Worm (Caenorhabditis elegans) whole organism, L2 larva: Measurements from ENCODE around the gene lelo-3.

ENCODE experiments used
- F13H6.1 ChIP-seq: sonication (generic microtip); optimal IDR thresholded peaks from 2 replicates; lab custom pipeline; 2016; ENCODE audit warnings: missing genetic modification characterization, missing compliant biosample characterization
- R02D3.7 ChIP-seq: fragments of 150-350 bp; optimal IDR thresholded peaks from 2 replicates; lab custom pipeline; 2014; ENCODE audit warnings: missing biosample characterization, missing genetic modification characterization
- Y55F3AM.14 ChIP-seq: fragments of 200-800 bp; sonication (Bioruptor generic); optimal IDR thresholded peaks from 2 replicates; lab custom pipeline; 2018; ENCODE audit warnings: mild to moderate bottlenecking, missing genetic modification characterization, missing compliant biosample characterization
- ZK546.5 ChIP-seq: sonication (generic microtip); optimal IDR thresholded peaks from 2 replicates; lab custom pipeline; 2017; ENCODE audit warnings: missing biosample characterization, missing genetic modification characterization
- alr-1 ChIP-seq: fragments of 150-350 bp; optimal IDR thresholded peaks from 2 replicates; lab custom pipeline; 2014; ENCODE audit warnings: missing biosample characterization, missing genetic modification characterization
- aly-2 ChIP-seq: fragments of 150-350 bp; optimal IDR thresholded peaks from 2 replicates; lab custom pipeline; 2014; ENCODE audit warnings: missing biosample characterization, missing genetic modification characterization
- ama-1 ChIP-seq: fragments of 150-350 bp; optimal IDR thresholded peaks from 2 replicates; lab custom pipeline; 2018; ENCODE audit warnings: inconsistent platforms
- blmp-1 ChIP-seq: sonication (generic microtip); optimal IDR thresholded peaks from 2 replicates; lab custom pipeline; 2017; ENCODE audit warnings: missing genetic modification characterization, mild to moderate bottlenecking, missing compliant biosample characterization, antibody characterized with exemption, moderate library complexity; ENCODE audit not compliant: insufficient read depth
- ceh-16 ChIP-seq: fragments of 150-350 bp; optimal IDR thresholded peaks from 2 replicates; lab custom pipeline; 2014; ENCODE audit warnings: missing biosample characterization, missing genetic modification characterization
- ceh-82 ChIP-seq: fragments of 150-350 bp; optimal IDR thresholded peaks from 2 replicates; lab custom pipeline; 2014; ENCODE audit warnings: missing biosample characterization, missing genetic modification characterization
- crh-2 ChIP-seq: sonication (generic microtip); optimal IDR thresholded peaks from 2 replicates; lab custom pipeline; 2017; ENCODE audit warnings: missing biosample characterization, missing genetic modification characterization
- dmd-4 ChIP-seq: sonication (generic microtip); optimal IDR thresholded peaks from 2 replicates; lab custom pipeline; 2017; ENCODE audit warnings: missing biosample characterization, missing genetic modification characterization
- egl-27 ChIP-seq: sonication (generic microtip); optimal IDR thresholded peaks from 3 replicates; lab custom pipeline; 2017; ENCODE audit warnings: missing biosample characterization, missing genetic modification reagents, missing genetic modification characterization
- elt-3 ChIP-seq: sonication (generic microtip); optimal IDR thresholded peaks from 2 replicates; lab custom pipeline; 2017; ENCODE audit warnings: missing biosample characterization, missing genetic modification characterization
- fos-1 ChIP-seq: fragments of 150-350 bp; optimal IDR thresholded peaks from 2 replicates; lab custom pipeline; 2014; ENCODE audit warnings: missing biosample characterization, missing genetic modification characterization
- gmeb-1 ChIP-seq: fragments of 150-350 bp; optimal IDR thresholded peaks from 2 replicates; lab custom pipeline; 2014; ENCODE audit warnings: missing biosample characterization, missing genetic modification characterization
- lin-11 ChIP-seq: fragments of 150-350 bp; sonication (generic microtip); optimal IDR thresholded peaks from 2 replicates; lab custom pipeline; 2014; ENCODE audit warnings: missing biosample characterization, missing genetic modification characterization, inconsistent platforms, mixed read lengths
- lin-13 ChIP-seq: fragments of 150-350 bp; optimal IDR thresholded peaks from 2 replicates; lab custom pipeline; 2014; ENCODE audit warnings: missing biosample characterization, missing genetic modification reagents, missing genetic modification characterization
- lin-39 ChIP-seq: fragments of 150-350 bp; optimal IDR thresholded peaks from 2 replicates; lab custom pipeline; 2014; ENCODE audit warnings: missing biosample characterization, missing genetic modification reagents, missing genetic modification characterization
- lsy-2 ChIP-seq, 2 experiments: fragments of 150-350 bp in 1 of 2; sonication (generic microtip) in 1 of 2; optimal IDR thresholded peaks; 2 replicates each; lab custom pipeline; 2014 to 2017; ENCODE audit warnings: missing biosample characterization in 2 of 2, missing genetic modification characterization in 2 of 2
- mab-5 ChIP-seq: fragments of 150-350 bp; optimal IDR thresholded peaks from 2 replicates; lab custom pipeline; 2014; ENCODE audit warnings: missing biosample characterization, missing genetic modification characterization
- mbf-1 ChIP-seq: sonication (generic microtip); optimal IDR thresholded peaks from 2 replicates; lab custom pipeline; 2017; ENCODE audit warnings: missing biosample characterization, missing genetic modification characterization
- nhr-10 ChIP-seq: sonication (generic microtip); optimal IDR thresholded peaks from 2 replicates; lab custom pipeline; 2017; ENCODE audit warnings: missing biosample characterization, missing genetic modification characterization
- nhr-11 ChIP-seq: fragments of 150-350 bp; optimal IDR thresholded peaks from 2 replicates; lab custom pipeline; 2014; ENCODE audit warnings: missing biosample characterization, missing genetic modification characterization
- nhr-12 ChIP-seq: fragments of 150-350 bp; optimal IDR thresholded peaks from 2 replicates; lab custom pipeline; 2014; ENCODE audit warnings: missing biosample characterization, missing genetic modification characterization
- nhr-129 ChIP-seq: fragments of 150-350 bp; optimal IDR thresholded peaks from 2 replicates; lab custom pipeline; 2014; ENCODE audit warnings: missing biosample characterization, missing genetic modification characterization
- nhr-21 ChIP-seq: fragments of 150-350 bp; optimal IDR thresholded peaks from 2 replicates; lab custom pipeline; 2014; ENCODE audit warnings: missing biosample characterization, missing genetic modification characterization
- nhr-23 ChIP-seq: fragments of 150-350 bp; optimal IDR thresholded peaks from 2 replicates; lab custom pipeline; 2014; ENCODE audit warnings: missing biosample characterization, missing genetic modification reagents, missing genetic modification characterization
- nhr-237 ChIP-seq: fragments of 150-350 bp; optimal IDR thresholded peaks from 2 replicates; lab custom pipeline; 2014; ENCODE audit warnings: missing biosample characterization, missing genetic modification characterization
- nhr-25 ChIP-seq: fragments of 150-350 bp; sonication (generic microtip); optimal IDR thresholded peaks from 3 replicates; lab custom pipeline; 2014; ENCODE audit warnings: missing biosample characterization, missing genetic modification characterization
- nhr-6 ChIP-seq: fragments of 150-350 bp; optimal IDR thresholded peaks from 2 replicates; lab custom pipeline; 2014; ENCODE audit warnings: missing biosample characterization, missing genetic modification characterization
- nhr-77 ChIP-seq: fragments of 150-350 bp; optimal IDR thresholded peaks from 2 replicates; lab custom pipeline; 2014; ENCODE audit warnings: missing biosample characterization, missing genetic modification characterization
- peb-1 ChIP-seq: fragments of 150-350 bp; optimal IDR thresholded peaks from 2 replicates; lab custom pipeline; 2014; ENCODE audit warnings: missing biosample characterization, missing genetic modification characterization
- sem-4 ChIP-seq: fragments of 150-350 bp; optimal IDR thresholded peaks from 2 replicates; lab custom pipeline; 2014; ENCODE audit warnings: missing biosample characterization, missing genetic modification reagents, missing genetic modification characterization
- skn-1 ChIP-seq: sonication (generic microtip); optimal IDR thresholded peaks from 2 replicates; lab custom pipeline; 2017; ENCODE audit warnings: missing biosample characterization, missing genetic modification characterization
- sma-3 ChIP-seq: sonication (generic microtip); optimal IDR thresholded peaks from 2 replicates; lab custom pipeline; 2016; ENCODE audit warnings: missing genetic modification reagents, missing genetic modification characterization, missing compliant biosample characterization
- sma-9 ChIP-seq, 2 experiments: fragments of 150-350 bp in 1 of 2; sonication (generic microtip) in 1 of 2; optimal IDR thresholded peaks; 2 replicates each; lab custom pipeline; 2014 to 2016; ENCODE audit warnings: missing genetic modification characterization in 2 of 2, mild to moderate bottlenecking in 1 of 2, missing biosample characterization in 1 of 2, missing compliant biosample characterization in 1 of 2, missing genetic modification reagents in 1 of 2, moderate library complexity in 1 of 2
- snpc-4 ChIP-seq: fragments of 150-350 bp; optimal IDR thresholded peaks from 2 replicates; lab custom pipeline; 2014; ENCODE audit warnings: missing biosample characterization, missing genetic modification characterization
- unc-39 ChIP-seq: fragments of 150-350 bp; optimal IDR thresholded peaks from 2 replicates; lab custom pipeline; 2014; ENCODE audit warnings: missing biosample characterization, missing genetic modification characterization
- unc-55 ChIP-seq: fragments of 150-350 bp; sonication (generic microtip); optimal IDR thresholded peaks from 3 replicates; lab custom pipeline; 2014; ENCODE audit warnings: missing biosample characterization, missing genetic modification reagents, missing genetic modification characterization
- unc-62 ChIP-seq: fragments of 150-350 bp; optimal IDR thresholded peaks from 2 replicates; lab custom pipeline; 2014; ENCODE audit warnings: missing biosample characterization, missing genetic modification reagents, missing genetic modification characterization
- ztf-1 ChIP-seq: fragments of 200-800 bp; sonication (Bioruptor generic); conservative IDR thresholded peaks from 2 replicates; pipeline ENCODE4 v1.3.6; 2022; ENCODE audit warnings: missing genetic modification characterization, missing compliant biosample characterization
- ztf-11 ChIP-seq: sonication (generic microtip); optimal IDR thresholded peaks from 2 replicates; lab custom pipeline; 2017; ENCODE audit warnings: missing biosample characterization, missing genetic modification characterization
- ztf-4 ChIP-seq: fragments of 150-350 bp; optimal IDR thresholded peaks from 2 replicates; lab custom pipeline; 2014; ENCODE audit warnings: missing biosample characterization, missing genetic modification characterization

lelo-3 gene

ce11 chrX:6052744-6053143 lies 30.4 kb upstream of the lelo-3 start, which contains the start of gene C45B2.6:
TSS of gene C45B2.6 (plus strand) at chrX:6052879.
- TF ChIP-seq fos-1 (tag; lab: Kevin White, UChicago) (no peak), unc-55 (GFP tag; lab: Kevin White, UChicago) (peak; percentile 21), sma-9 (GFP tag; optimal IDR thresholded peaks at IDR 0.05; lab: Kevin White, UChicago) (peak; percentile 34), sma-9 (tag; optimal IDR thresholded peaks at IDR 0.05; lab: Kevin White, UChicago) (no peak), nhr-10 (no peak), lsy-2 (tag; optimal IDR thresholded peaks at IDR 0.05; lab: Kevin White, UChicago) (peak in 1 of 2 experiments; percentile 19), nhr-129 (tag; lab: Kevin White, UChicago) (peak; percentile 29), gmeb-1 (tag; lab: Kevin White, UChicago) (peak; percentile 31)
- TF ChIP-seq, all 48 proteins: peak for 5

DNA sequence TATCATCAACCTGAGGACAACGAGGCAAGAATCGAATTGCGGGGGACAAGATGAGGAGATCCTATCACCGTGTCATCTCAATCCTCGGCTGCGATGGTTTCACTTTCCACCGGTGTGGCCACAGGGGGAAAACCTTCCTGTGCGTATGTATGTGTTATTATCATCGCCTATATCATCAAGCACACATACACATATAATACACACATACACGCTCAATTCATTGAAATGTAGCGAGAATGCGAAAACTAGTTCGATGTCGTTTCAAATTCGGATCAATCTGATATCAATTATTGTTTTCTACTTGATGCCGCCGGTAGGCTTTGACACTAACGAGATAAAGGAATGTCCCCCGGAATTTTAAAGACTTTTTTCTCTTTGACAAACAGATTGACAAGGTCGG lies 28.5 kb upstream of the lelo-3 start:
- no peak for TF ChIP-seq F13H6.1 (tag; lab: Kevin White, UChicago)
- no peak for TF ChIP-seq unc-55 (GFP tag; lab: Kevin White, UChicago)
- peak; percentile 22 for TF ChIP-seq nhr-25 (tag; lab: Kevin White, UChicago)
- TF ChIP-seq sma-3 = peak; percentile 38
- TF ChIP-seq blmp-1 = peak; percentile 60
- TF ChIP-seq nhr-12 (tag; lab: Kevin White, UChicago) = no peak
- no peak for TF ChIP-seq fos-1 (tag; lab: Kevin White, UChicago)
- peak; percentile 47 for TF ChIP-seq sma-9 (GFP tag; optimal IDR thresholded peaks at IDR 0.05; lab: Kevin White, UChicago)
- no peak for TF ChIP-seq sma-9 (tag; optimal IDR thresholded peaks at IDR 0.05; lab: Kevin White, UChicago)
- TF ChIP-seq nhr-6 (tag; lab: Kevin White, UChicago) = no peak

- TF ChIP-seq ceh-16 (tag; lab: Kevin White, UChicago) (no peak), elt-3 (tag; lab: Kevin White, UChicago) (no peak), nhr-6 (tag; lab: Kevin White, UChicago) (no peak), mab-5 (tag; lab: Kevin White, UChicago) (no peak), nhr-10 (no peak), snpc-4 (tag; lab: Kevin White, UChicago) (no peak), nhr-21 (tag; lab: Kevin White, UChicago) (peak; percentile 37), sem-4 (no peak), R02D3.7 (tag; lab: Kevin White, UChicago) (no peak), sma-9 (GFP tag; optimal IDR thresholded peaks at IDR 0.05; lab: Kevin White, UChicago) (no peak), sma-9 (tag; optimal IDR thresholded peaks at IDR 0.05; lab: Kevin White, UChicago) (no peak), nhr-25 (tag; lab: Kevin White, UChicago) (no peak), ama-1 (no peak), aly-2 (tag; lab: Kevin White, UChicago) (no peak), nhr-23 (tag; lab: Kevin White, UChicago) (no peak), nhr-129 (tag; lab: Kevin White, UChicago) (peak; percentile 45), mbf-1 (no peak), ztf-4 (tag; lab: Kevin White, UChicago) (no peak), nhr-11 (tag; lab: Kevin White, UChicago) (no peak), unc-55 (GFP tag; lab: Kevin White, UChicago) (no peak), unc-39 (tag; lab: Kevin White, UChicago) (no peak), lin-11 (no peak), ztf-11 (tag; lab: Kevin White, UChicago) (no peak), unc-62 (GFP tag; lab: Kevin White, UChicago) (no peak), ztf-1 (GFP tag; lab: Robert Waterston, UW) (no peak), nhr-12 (tag; lab: Kevin White, UChicago) (no peak), peb-1 (tag; lab: Kevin White, UChicago) (no peak), dmd-4 (tag; lab: Kevin White, UChicago) (no peak), ZK546.5 (tag; lab: Kevin White, UChicago) (no peak), lsy-2 (tag; optimal IDR thresholded peaks at IDR 0.05; lab: Kevin White, UChicago) (peak in 1 of 2 experiments; percentile 20), alr-1 (no peak), gmeb-1 (tag; lab: Kevin White, UChicago) (no peak), nhr-237 (tag; lab: Kevin White, UChicago) (no peak), lin-39 (tag; lab: Kevin White, UChicago) (no peak), skn-1 (no peak), sma-3 (peak; percentile 38), egl-27 (no peak), ceh-82 (no peak), Y55F3AM.14 (GFP tag; lab: Kevin White, UChicago) (no peak), nhr-77 (tag; lab: Kevin White, UChicago) (no peak), crh-2 (tag; lab: Kevin White, UChicago) (no peak), lin-13 (no peak), fos-1 (tag; lab: Kevin White, UChicago) (peak; percentile 56)
These were observed 27.7 kb upstream of the lelo-3 start for ce11 chrX:6050078-6050477.
